Fruit fly (Drosophila melanogaster) whole organism, embryonic: ENCODE results near the gene CG5861.

Experiments used
- Asciz ChIP-seq: fragments of 200-800 bp; sonication (Bioruptor generic); optimal IDR thresholded peaks from 2 replicates; lab custom pipeline; 2017; ENCODE audit warnings: missing biosample characterization, mild to moderate bottlenecking, missing genetic modification characterization, missing genetic modification reagents
- BtbVII ChIP-seq: fragments of 200-800 bp; sonication (Bioruptor generic); optimal IDR thresholded peaks from 3 replicates; lab custom pipeline; 2017; ENCODE audit warnings: missing biosample characterization, mild to moderate bottlenecking, missing genetic modification characterization
- C15 ChIP-seq: fragments of 200-800 bp; sonication (Bioruptor generic); IDR thresholded peaks from 3 replicates; pipeline ENCODE4 v1.3.6; 2022; ENCODE audit warnings: missing biosample characterization, missing genetic modification characterization
- CG10321 ChIP-seq: fragments of 200-800 bp; sonication (Bioruptor generic); IDR thresholded peaks from 2 replicates; pipeline ENCODE4 v1.3.6; 2022; ENCODE audit warnings: missing biosample characterization, missing genetic modification characterization
- CG10979 ChIP-seq: fragments of 200-800 bp; sonication (Bioruptor generic); optimal IDR thresholded peaks from 2 replicates; lab custom pipeline; 2018; ENCODE audit warnings: missing biosample characterization, mild to moderate bottlenecking, missing genetic modification characterization, moderate library complexity
- CG11085 ChIP-seq: fragments of 200-800 bp; sonication (Bioruptor generic); IDR thresholded peaks from 2 replicates; pipeline ENCODE4 v1.3.6; 2022; ENCODE audit warnings: missing biosample characterization, missing genetic modification characterization
- CG11723 ChIP-seq: fragments of 200-800 bp; sonication (Bioruptor generic); optimal IDR thresholded peaks from 2 replicates; lab custom pipeline; 2017; ENCODE audit warnings: missing biosample characterization, mild to moderate bottlenecking, missing genetic modification characterization
- CG12071 ChIP-seq: fragments of 200-800 bp; sonication (Bioruptor generic); optimal IDR thresholded peaks from 3 replicates; lab custom pipeline; 2018; ENCODE audit warnings: missing biosample characterization, mild to moderate bottlenecking, missing genetic modification characterization
- CG12104 ChIP-seq: fragments of 200-800 bp; sonication (Bioruptor generic); optimal IDR thresholded peaks from 3 replicates; lab custom pipeline; 2016; ENCODE audit warnings: missing biosample characterization, missing genetic modification characterization
- CG13894 ChIP-seq: fragments of 200-800 bp; sonication (Bioruptor generic); optimal IDR thresholded peaks from 3 replicates; lab custom pipeline; 2018; ENCODE audit warnings: missing biosample characterization, mild to moderate bottlenecking, missing genetic modification characterization, moderate library complexity
- CG14441 ChIP-seq: fragments of 200-800 bp; sonication (Bioruptor generic); IDR thresholded peaks from 2 replicates; pipeline ENCODE4 v1.3.6; 2022; ENCODE audit warnings: missing biosample characterization, missing genetic modification characterization
- CG14860 ChIP-seq: fragments of 200-800 bp; sonication (Bioruptor generic); IDR thresholded peaks from 3 replicates; pipeline ENCODE4 v1.3.6; 2022; ENCODE audit warnings: missing biosample characterization, missing genetic modification characterization; ENCODE audit not compliant: partially characterized antibody
- CG3407 ChIP-seq: fragments of 200-800 bp; sonication (Bioruptor generic); optimal IDR thresholded peaks from 2 replicates; lab custom pipeline; 2018; ENCODE audit warnings: missing biosample characterization, mild to moderate bottlenecking, missing genetic modification characterization
- CG3838 ChIP-seq: fragments of 200-800 bp; sonication (Bioruptor generic); optimal IDR thresholded peaks from 3 replicates; lab custom pipeline; 2016; ENCODE audit warnings: missing biosample characterization, missing genetic modification characterization
- CG4360 ChIP-seq: fragments of 200-800 bp; sonication (Bioruptor generic); IDR thresholded peaks from 2 replicates; pipeline ENCODE4 v1.3.6; 2022; ENCODE audit warnings: missing biosample characterization, missing genetic modification characterization
- CG4404 ChIP-seq: fragments of 200-800 bp; sonication (Bioruptor generic); IDR thresholded peaks from 2 replicates; pipeline ENCODE4 v1.3.6; 2022; ENCODE audit warnings: missing biosample characterization, missing genetic modification characterization
- CG5245 ChIP-seq: fragments of 200-800 bp; sonication (Bioruptor generic); optimal IDR thresholded peaks from 3 replicates; lab custom pipeline; 2016; ENCODE audit warnings: missing biosample characterization, missing genetic modification characterization
- CHES-1-like ChIP-seq: fragments of 200-800 bp; sonication (Bioruptor generic); optimal IDR thresholded peaks from 2 replicates; lab custom pipeline; 2016; ENCODE audit warnings: missing biosample characterization, missing genetic modification characterization
- E2f2 ChIP-seq: fragments of 200-800 bp; sonication (Bioruptor generic); IDR thresholded peaks from 2 replicates; pipeline ENCODE4 v1.3.6; 2022; ENCODE audit warnings: missing biosample characterization, missing genetic modification characterization
- HmgD ChIP-seq: fragments of 200-800 bp; sonication (Bioruptor generic); optimal IDR thresholded peaks from 3 replicates; lab custom pipeline; 2016; ENCODE audit warnings: missing biosample characterization, missing genetic modification characterization
- PHDP ChIP-seq: fragments of 200-800 bp; sonication (Bioruptor generic); optimal IDR thresholded peaks from 3 replicates; lab custom pipeline; 2018; ENCODE audit warnings: missing biosample characterization, mild to moderate bottlenecking, missing genetic modification characterization, moderate library complexity
- Pdp1 ChIP-seq, 2 experiments: fragments of 200-800 bp; sonication (Bioruptor generic); optimal IDR thresholded peaks; 3 replicates each; lab custom pipeline; 2016; ENCODE audit warnings: missing biosample characterization in 2 of 2, missing genetic modification characterization in 2 of 2, mild to moderate bottlenecking in 1 of 2, moderate library complexity in 1 of 2
- Ptx1 ChIP-seq: fragments of 200-800 bp; sonication (Bioruptor generic); IDR thresholded peaks from 2 replicates; pipeline ENCODE4 v1.3.6; 2022; ENCODE audit warnings: missing biosample characterization, missing genetic modification characterization
- Rfx ChIP-seq: fragments of 200-800 bp; sonication (Bioruptor generic); IDR thresholded peaks from 2 replicates; pipeline ENCODE4 v1.3.6; 2022; ENCODE audit warnings: missing biosample characterization, missing genetic modification characterization
- Six4 ChIP-seq: fragments of 200-800 bp; sonication (Bioruptor generic); optimal IDR thresholded peaks from 2 replicates; lab custom pipeline; 2016; ENCODE audit warnings: missing biosample characterization, missing genetic modification characterization
- Ssrp ChIP-seq: fragments of 200-800 bp; sonication (Bioruptor generic); optimal IDR thresholded peaks from 2 replicates; lab custom pipeline; 2018; ENCODE audit warnings: missing biosample characterization, mild to moderate bottlenecking, missing genetic modification characterization, moderate library complexity
- Trl ChIP-seq, 3 experiments: fragments of >200 bp in 2 of 3; fragments of 200-800 bp in 1 of 3; sonication (Bioruptor generic) in 1 of 3; optimal IDR thresholded peaks; 2 replicates in 1 of 3; 3 replicates in 2 of 3; lab custom pipeline; 2016 to 2017; ENCODE audit warnings: missing biosample characterization in 1 of 3, missing genetic modification characterization in 1 of 3
- chinmo ChIP-seq: fragments of 200-800 bp; sonication (Bioruptor generic); IDR thresholded peaks from 4 replicates; pipeline ENCODE4 v1.3.6; 2022; ENCODE audit warnings: missing biosample characterization, missing genetic modification characterization; ENCODE audit not compliant: partially characterized antibody
- corto ChIP-seq: fragments of 200-800 bp; sonication (Bioruptor generic); optimal IDR thresholded peaks from 2 replicates; lab custom pipeline; 2016; ENCODE audit warnings: missing biosample characterization, mild to moderate bottlenecking, missing genetic modification characterization, moderate library complexity
- crp ChIP-seq, 2 experiments: fragments of 200-800 bp; sonication (Bioruptor generic); optimal IDR thresholded peaks; 2 replicates in 1 of 2; 3 replicates in 1 of 2; lab custom pipeline; 2017; ENCODE audit warnings: missing biosample characterization in 2 of 2, missing genetic modification characterization in 2 of 2, mild to moderate bottlenecking in 1 of 2, moderate library complexity in 1 of 2
- da ChIP-seq: fragments of 200-800 bp; sonication (Bioruptor generic); optimal IDR thresholded peaks from 2 replicates; lab custom pipeline; 2016; ENCODE audit warnings: missing biosample characterization, missing genetic modification characterization
- dmrt11E ChIP-seq: fragments of 200-800 bp; sonication (Bioruptor generic); optimal IDR thresholded peaks from 3 replicates; lab custom pipeline; 2018; ENCODE audit warnings: missing biosample characterization, mild to moderate bottlenecking, missing genetic modification characterization, moderate library complexity
- en ChIP-seq: fragments of 200-800 bp; sonication (Bioruptor generic); optimal IDR thresholded peaks from 2 replicates; lab custom pipeline; 2016; ENCODE audit warnings: missing biosample characterization, missing genetic modification characterization
- fd96Cb ChIP-seq: fragments of 200-800 bp; sonication (Bioruptor generic); optimal IDR thresholded peaks from 2 replicates; lab custom pipeline; 2018; ENCODE audit warnings: missing biosample characterization, mild to moderate bottlenecking, missing genetic modification characterization, moderate library complexity
- gfzf ChIP-seq: fragments of 200-800 bp; sonication (Bioruptor generic); optimal IDR thresholded peaks from 2 replicates; lab custom pipeline; 2016; ENCODE audit warnings: missing biosample characterization, mild to moderate bottlenecking, missing genetic modification characterization, moderate library complexity
- grau ChIP-seq: fragments of 200-800 bp; optimal IDR thresholded peaks from 3 replicates; lab custom pipeline; 2019; ENCODE audit warnings: missing biosample characterization, mild to moderate bottlenecking, missing genetic modification characterization, moderate library complexity
- gsb-n ChIP-seq: fragments of 200-800 bp; sonication (Bioruptor generic); optimal IDR thresholded peaks from 3 replicates; lab custom pipeline; 2018; ENCODE audit warnings: missing biosample characterization, mild to moderate bottlenecking, missing genetic modification characterization
- h ChIP-seq: fragments of >200 bp; optimal IDR thresholded peaks from 2 replicates; lab custom pipeline; 2017
- inv ChIP-seq: fragments of 200-800 bp; sonication (Bioruptor generic); IDR thresholded peaks from 2 replicates; pipeline ENCODE4 v1.3.6; 2022; ENCODE audit warnings: missing biosample characterization, missing genetic modification characterization; ENCODE audit not compliant: partially characterized antibody
- lab ChIP-seq: fragments of 200-800 bp; sonication (Bioruptor generic); optimal IDR thresholded peaks from 3 replicates; lab custom pipeline; 2017; ENCODE audit warnings: missing biosample characterization, missing genetic modification characterization, mild to moderate bottlenecking, moderate library complexity, missing genetic modification reagents
- mld ChIP-seq: fragments of 200-800 bp; sonication (Bioruptor generic); IDR thresholded peaks from 3 replicates; pipeline ENCODE4 v1.3.6; 2022; ENCODE audit warnings: missing biosample characterization, missing genetic modification characterization; ENCODE audit not compliant: partially characterized antibody
- nerfin-2 ChIP-seq: fragments of 200-800 bp; sonication (Bioruptor generic); IDR thresholded peaks from 2 replicates; pipeline ENCODE4 v1.3.6; 2022; ENCODE audit warnings: missing biosample characterization, missing genetic modification characterization; ENCODE audit not compliant: partially characterized antibody
- pfk ChIP-seq: fragments of 200-800 bp; sonication (Bioruptor generic); optimal IDR thresholded peaks from 2 replicates; lab custom pipeline; 2018; ENCODE audit warnings: missing biosample characterization, mild to moderate bottlenecking, missing genetic modification characterization, moderate library complexity
- pnt ChIP-seq: fragments of 200-800 bp; sonication (Bioruptor generic); optimal IDR thresholded peaks from 3 replicates; lab custom pipeline; 2016; ENCODE audit warnings: missing biosample characterization, missing genetic modification characterization
- schlank ChIP-seq: fragments of 200-800 bp; sonication (Bioruptor generic); optimal IDR thresholded peaks from 2 replicates; lab custom pipeline; 2018; ENCODE audit warnings: missing biosample characterization, mild to moderate bottlenecking, missing genetic modification characterization
- sd ChIP-seq: fragments of 200-800 bp; sonication (Bioruptor generic); optimal IDR thresholded peaks from 3 replicates; lab custom pipeline; 2018; ENCODE audit warnings: missing biosample characterization, mild to moderate bottlenecking, missing genetic modification characterization, moderate library complexity
- sisA ChIP-seq: fragments of 200-800 bp; sonication (Bioruptor generic); IDR thresholded peaks from 2 replicates; pipeline ENCODE4 v1.3.6; 2022; ENCODE audit warnings: missing biosample characterization, missing genetic modification characterization
- usp ChIP-seq: fragments of >200 bp; optimal IDR thresholded peaks from 2 replicates; lab custom pipeline; 2017; ENCODE audit warnings: missing biosample characterization, missing genetic modification characterization
- zen ChIP-seq: fragments of 200-800 bp; sonication (Bioruptor generic); optimal IDR thresholded peaks from 3 replicates; lab custom pipeline; 2018; ENCODE audit warnings: missing biosample characterization, mild to moderate bottlenecking, missing genetic modification characterization, moderate library complexity

The CG5861 gene

dm6 chr2L:16277922-16278321, 29.2 kb downstream of the CG5861 start (continued):
- TF ChIP-seq CG12071 (GFP tag; lab: Kevin White, UChicago) (no peak), sd (tag; lab: Kevin White, UChicago) (peak; percentile 5), CG14860 (no peak), chinmo (GFP tag; lab: Robert Waterston, UW) (no peak), fd96Cb (tag; lab: Kevin White, UChicago) (no peak), CG3407 (GFP tag; lab: Kevin White, UChicago) (no peak), en (no peak), grau (tag; lab: Kevin White, UChicago) (no peak), CG11723 (GFP tag; lab: Kevin White, UChicago) (no peak), usp (GFP tag; lab: Kevin White, UChicago) (no peak), nerfin-2 (GFP tag; lab: Robert Waterston, UW) (no peak), CG4404 (no peak), gsb-n (no peak), HmgD (GFP tag; lab: Kevin White, UChicago) (no peak), lab (GFP tag; lab: Kevin White, UChicago) (no peak), Rfx (GFP tag; lab: Robert Waterston, UW) (peak; percentile 54; the same call in 1 of the 2 replicates), CG5245 (GFP tag; lab: Kevin White, UChicago) (no peak), dmrt11E (tag; lab: Kevin White, UChicago) (no peak)

DNA sequence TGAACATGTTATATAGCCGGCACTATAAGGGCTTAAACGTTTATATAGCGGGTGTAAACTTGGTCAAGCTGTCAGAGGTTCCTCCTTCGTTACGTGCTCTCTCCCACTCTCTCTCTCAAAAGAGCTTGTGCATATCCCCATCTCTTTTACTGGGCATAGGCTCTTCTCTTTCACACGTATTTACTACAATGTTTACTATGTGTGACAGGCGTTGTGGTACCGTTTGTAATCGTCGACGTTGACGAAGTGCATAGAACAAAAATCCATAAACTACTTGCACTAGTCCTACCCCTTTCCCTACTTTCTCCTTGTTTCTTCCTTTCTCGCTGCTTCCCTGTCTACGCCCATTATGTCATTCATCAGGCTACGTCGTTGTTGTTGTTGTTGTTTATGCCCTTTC, 30.3 kb downstream of the CG5861 start:
- peak in 1 of 2 experiments; percentile 5 for TF ChIP-seq crp (GFP tag; optimal IDR thresholded peaks at IDR 0.05; lab: Kevin White, UChicago)
- TF ChIP-seq Six4 (GFP tag; lab: Kevin White, UChicago) = no peak
- TF ChIP-seq Ssrp (tag; lab: Kevin White, UChicago) = no peak
- no peak for TF ChIP-seq sisA (GFP tag; lab: Robert Waterston, UW)
- TF ChIP-seq zen (tag; lab: Kevin White, UChicago) = peak; percentile 0
- TF ChIP-seq gfzf (GFP tag; lab: Kevin White, UChicago) = no peak
- TF ChIP-seq BtbVII (GFP tag; lab: Kevin White, UChicago) = no peak
- peak; percentile 7 for TF ChIP-seq pfk
- no peak for TF ChIP-seq Asciz (GFP tag; lab: Kevin White, UChicago)
- TF ChIP-seq CG10321 (GFP tag; lab: Robert Waterston, UW) = 0 out of 2 replicates have a peak, but pooled peaks have one; percentile 26
- TF ChIP-seq Pdp1 (GFP tag; optimal IDR thresholded peaks at IDR 0.05; lab: Kevin White, UChicago) = peak in 1 of 2 experiments; percentile 11
- no peak for TF ChIP-seq mld
- TF ChIP-seq Trl (optimal IDR thresholded peaks at IDR 0.05; lab: Kevin White, UChicago) = peak; percentile 40 to 42
- no peak for TF ChIP-seq Trl (GFP tag; optimal IDR thresholded peaks at IDR 0.05; lab: Kevin White, UChicago)

DNA sequence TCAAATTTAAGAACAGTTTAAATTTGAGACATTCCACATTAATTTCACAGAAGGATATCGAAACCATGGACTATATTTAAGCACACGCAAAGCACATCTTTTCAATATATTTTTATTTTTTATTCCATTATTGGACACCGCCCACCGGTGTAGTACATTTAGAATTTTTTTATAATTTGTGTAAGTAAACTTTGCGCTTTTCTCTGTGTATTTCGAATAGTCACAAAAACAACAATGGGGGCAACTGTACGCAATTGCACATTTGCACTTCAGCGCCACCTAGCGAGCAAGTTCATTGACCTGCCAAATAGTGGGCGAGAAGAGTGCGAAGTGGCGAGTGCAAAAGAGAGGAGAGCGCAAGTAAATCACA, 31.3 kb downstream of the CG5861 start:
- TF ChIP-seq h (lab: Kevin White, UChicago) = no peak
- TF ChIP-seq E2f2 (GFP tag; lab: Robert Waterston, UW) = no peak
- no peak for TF ChIP-seq C15
- no peak for TF ChIP-seq pnt
- no peak for TF ChIP-seq CG11085 (GFP tag; lab: Robert Waterston, UW)
- TF ChIP-seq CG5245 (GFP tag; lab: Kevin White, UChicago) = no peak
- peak; percentile 17 for TF ChIP-seq CG3838
- TF ChIP-seq CG13894 (tag; lab: Kevin White, UChicago) = no peak
- TF ChIP-seq CG4360 (GFP tag; lab: Robert Waterston, UW) = peak; percentile 33; the same call in 1 of the 2 replicates
- 0 out of 2 replicates have a peak, but pooled peaks have one; percentile 27 for TF ChIP-seq CG14441 (GFP tag; lab: Robert Waterston, UW)
- TF ChIP-seq CHES-1-like (GFP tag; lab: Kevin White, UChicago) = no peak
- TF ChIP-seq PHDP (tag; lab: Kevin White, UChicago) = peak; percentile 70
- TF ChIP-seq corto (GFP tag; lab: Kevin White, UChicago) = no peak
- TF ChIP-seq inv (GFP tag; lab: Robert Waterston, UW) = no peak
- TF ChIP-seq CG12104 = no peak
- TF ChIP-seq da (GFP tag; lab: Kevin White, UChicago) = no peak
- TF ChIP-seq Ptx1 (GFP tag; lab: Robert Waterston, UW) = peak; percentile 35
- peak; percentile 44 for TF ChIP-seq CG10979 (tag; lab: Kevin White, UChicago)
- TF ChIP-seq schlank (tag; lab: Kevin White, UChicago) = no peak
